Worm (Caenorhabditis elegans) whole organism, L4 larva: ENCODE results near the gene hpo-29.

ENCODE experiments used
- D1046.2 ChIP-seq: fragments of 200-800 bp; sonication (Bioruptor generic); IDR thresholded peaks from 2 replicates; pipeline ENCODE4 v1.3.6; 2022; ENCODE audit warnings: missing genetic modification characterization, missing compliant biosample characterization
- F37D6.2 ChIP-seq: sonication (generic microtip); optimal IDR thresholded peaks from 2 replicates; lab custom pipeline; 2016; ENCODE audit warnings: mild to moderate bottlenecking, missing genetic modification characterization, missing compliant biosample characterization
- F44E2.7 ChIP-seq: fragments of 200-800 bp; sonication (Bioruptor generic); IDR thresholded peaks from 2 replicates; pipeline ENCODE4 v2.1.2; 2022; ENCODE audit warnings: missing genetic modification characterization, missing compliant biosample characterization
- R02D3.7 ChIP-seq: fragments of 150-350 bp; sonication (generic microtip); optimal IDR thresholded peaks from 3 replicates; lab custom pipeline; 2014; ENCODE audit warnings: missing biosample characterization, missing genetic modification characterization
- T20F7.1 ChIP-seq: fragments of 200-800 bp; sonication (Bioruptor generic); optimal IDR thresholded peaks from 2 replicates; lab custom pipeline; 2018; ENCODE audit warnings: mild to moderate bottlenecking, missing genetic modification characterization, missing compliant biosample characterization
- T26A8.4 ChIP-seq: fragments of 200-800 bp; sonication (Bioruptor generic); IDR thresholded peaks from 2 replicates; pipeline ENCODE4 v1.3.6; 2022; ENCODE audit warnings: missing genetic modification characterization, missing compliant biosample characterization
- Y48G9A.11 ChIP-seq: fragments of 200-800 bp; sonication (Bioruptor generic); IDR thresholded peaks from 2 replicates; pipeline ENCODE4 v1.3.6; 2022; ENCODE audit warnings: missing genetic modification reagents, missing genetic modification characterization, missing compliant biosample characterization
- aha-1 ChIP-seq: fragments of 150-350 bp; peaks from one replicate; lab custom pipeline; 2014; ENCODE audit warnings: missing biosample characterization, missing genetic modification characterization
- arid-1 ChIP-seq: fragments of 200-800 bp; sonication (Bioruptor generic); conservative IDR thresholded peaks from 2 replicates; pipeline ENCODE4 v1.3.6; 2022; ENCODE audit warnings: missing genetic modification reagents, missing genetic modification characterization, missing compliant biosample characterization
- attf-4 ChIP-seq: sonication (generic microtip); optimal IDR thresholded peaks from 3 replicates; lab custom pipeline; 2017; ENCODE audit warnings: missing biosample characterization, missing genetic modification characterization
- ceh-20 ChIP-seq: fragments of 200-800 bp; sonication (Bioruptor generic); IDR thresholded peaks from 2 replicates; pipeline ENCODE4 v1.3.6; 2022; ENCODE audit warnings: missing genetic modification reagents, missing genetic modification characterization, missing compliant biosample characterization
- ceh-28 ChIP-seq: fragments of 150-350 bp; optimal IDR thresholded peaks from 2 replicates; lab custom pipeline; 2014; ENCODE audit warnings: missing biosample characterization, missing genetic modification reagents, missing genetic modification characterization
- ceh-32 ChIP-seq: sonication (generic microtip); optimal IDR thresholded peaks from 2 replicates; lab custom pipeline; 2016; ENCODE audit warnings: mild to moderate bottlenecking, missing genetic modification characterization, missing compliant biosample characterization; ENCODE audit not compliant: poor library complexity
- ceh-44 ChIP-seq: fragments of 200-800 bp; sonication (Bioruptor generic); IDR thresholded peaks from 2 replicates; pipeline ENCODE4 v1.3.6; 2022; ENCODE audit warnings: missing genetic modification reagents, missing genetic modification characterization, missing compliant biosample characterization
- ctbp-1 ChIP-seq: fragments of 200-800 bp; sonication (Bioruptor generic); IDR thresholded peaks from 2 replicates; pipeline ENCODE4 v1.3.6; 2022; ENCODE audit warnings: missing genetic modification reagents, missing genetic modification characterization, missing compliant biosample characterization
- daf-12 ChIP-seq: fragments of 150-350 bp; optimal IDR thresholded peaks from 2 replicates; lab custom pipeline; 2014; ENCODE audit warnings: missing biosample characterization, missing genetic modification reagents, missing genetic modification characterization
- daf-16 ChIP-seq, 3 experiments: sonication (generic microtip); optimal IDR thresholded peaks; 2 replicates each; lab custom pipeline; 2016 to 2017; ENCODE audit warnings: missing genetic modification characterization in 3 of 3, missing genetic modification reagents in 3 of 3, mild to moderate bottlenecking in 2 of 3, missing compliant biosample characterization in 2 of 3, missing biosample characterization in 1 of 3, moderate library complexity in 1 of 3
- dmd-8 ChIP-seq: fragments of 200-800 bp; sonication (Bioruptor generic); IDR thresholded peaks from 2 replicates; pipeline ENCODE4 v1.3.6; 2022; ENCODE audit warnings: missing genetic modification characterization, missing compliant biosample characterization
- dpl-1 ChIP-seq: fragments of 150-350 bp; optimal IDR thresholded peaks from 2 replicates; lab custom pipeline; 2014; ENCODE audit warnings: missing biosample characterization, missing genetic modification reagents, missing genetic modification characterization
- duxl-1 ChIP-seq: sonication (generic microtip); optimal IDR thresholded peaks from 2 replicates; lab custom pipeline; 2016; ENCODE audit warnings: mild to moderate bottlenecking, missing genetic modification characterization, moderate library complexity, missing compliant biosample characterization; ENCODE audit not compliant: poor library complexity
- dve-1 ChIP-seq: sonication (generic microtip); optimal IDR thresholded peaks from 2 replicates; lab custom pipeline; 2017; ENCODE audit warnings: antibody characterized with exemption, mild to moderate bottlenecking, missing genetic modification characterization, missing compliant biosample characterization; ENCODE audit not compliant: insufficient read depth
- egl-43 ChIP-seq: fragments of 200-800 bp; sonication (Bioruptor generic); IDR thresholded peaks from 2 replicates; pipeline ENCODE4 v1.3.6; 2022; ENCODE audit warnings: missing genetic modification reagents, missing genetic modification characterization, missing compliant biosample characterization
- gei-8 ChIP-seq: fragments of 200-800 bp; sonication (Bioruptor generic); optimal IDR thresholded peaks from 2 replicates; lab custom pipeline; 2018; ENCODE audit warnings: mild to moderate bottlenecking, missing genetic modification characterization, missing compliant biosample characterization
- hif-1 ChIP-seq, 2 experiments: sonication (generic microtip); optimal IDR thresholded peaks; 2 replicates each; lab custom pipeline; 2016 to 2017; ENCODE audit warnings: missing compliant biosample characterization in 2 of 2, missing genetic modification characterization in 2 of 2, missing genetic modification reagents in 2 of 2, missing genotype in 2 of 2, mild to moderate bottlenecking in 1 of 2
- hlh-11 ChIP-seq: fragments of 200-800 bp; sonication (Bioruptor generic); optimal IDR thresholded peaks from 2 replicates; lab custom pipeline; 2018; ENCODE audit warnings: mild to moderate bottlenecking, missing genetic modification characterization, missing compliant biosample characterization
- hlh-30 ChIP-seq: sonication (generic microtip); optimal IDR thresholded peaks from 2 replicates; lab custom pipeline; 2017; ENCODE audit warnings: antibody characterized with exemption, mild to moderate bottlenecking, missing genetic modification characterization, missing compliant biosample characterization; ENCODE audit not compliant: insufficient read depth
- hmg-1.1 ChIP-seq: fragments of 200-800 bp; sonication (Bioruptor generic); IDR thresholded peaks from 2 replicates; pipeline ENCODE4 v1.3.6; 2022; ENCODE audit warnings: missing genetic modification reagents, missing genetic modification characterization, missing compliant biosample characterization
- lin-29 ChIP-seq: fragments of 200-800 bp; sonication (Bioruptor generic); IDR thresholded peaks from 2 replicates; pipeline ENCODE4 v1.3.6; 2022; ENCODE audit warnings: missing genetic modification reagents, missing genetic modification characterization, missing compliant biosample characterization
- lsy-2 ChIP-seq, 2 experiments: fragments of 150-350 bp in 1 of 2; sonication (generic microtip) in 1 of 2; optimal IDR thresholded peaks; 2 replicates each; lab custom pipeline; 2014 to 2017; ENCODE audit warnings: missing biosample characterization in 2 of 2, missing genetic modification characterization in 2 of 2
- madf-5 ChIP-seq, 2 experiments: fragments of 200-800 bp; sonication (Bioruptor generic); IDR thresholded peaks; 2 replicates each; pipeline ENCODE4 v1.3.6; 2022; ENCODE audit warnings: missing compliant biosample characterization in 2 of 2, missing genetic modification characterization in 2 of 2
- mxl-3 ChIP-seq: fragments of 200-800 bp; sonication (Bioruptor generic); optimal IDR thresholded peaks from 2 replicates; lab custom pipeline; 2018; ENCODE audit warnings: mild to moderate bottlenecking, missing genetic modification characterization, missing compliant biosample characterization
- nhr-237 ChIP-seq: sonication (generic microtip); optimal IDR thresholded peaks from 2 replicates; lab custom pipeline; 2017; ENCODE audit warnings: missing biosample characterization, missing genetic modification characterization
- nhr-6 ChIP-seq: fragments of 150-350 bp; optimal IDR thresholded peaks from 2 replicates; lab custom pipeline; 2014; ENCODE audit warnings: missing biosample characterization, missing genetic modification characterization
- nhr-77 ChIP-seq: fragments of 150-350 bp; optimal IDR thresholded peaks from 2 replicates; lab custom pipeline; 2014; ENCODE audit warnings: missing biosample characterization, missing genetic modification characterization
- php-3 ChIP-seq: fragments of 200-800 bp; sonication (Bioruptor generic); IDR thresholded peaks from 2 replicates; pipeline ENCODE4 v1.3.6; 2022; ENCODE audit warnings: missing genetic modification reagents, missing genetic modification characterization, missing compliant biosample characterization
- saeg-2 ChIP-seq: fragments of 200-800 bp; sonication (Bioruptor generic); IDR thresholded peaks from 2 replicates; pipeline ENCODE4 v1.3.6; 2022; ENCODE audit warnings: missing genetic modification reagents, missing genetic modification characterization, missing compliant biosample characterization
- set-16 ChIP-seq: fragments of 200-800 bp; sonication (Bioruptor generic); IDR thresholded peaks from 2 replicates; pipeline ENCODE4 v1.3.6; 2022; ENCODE audit warnings: missing genetic modification reagents, missing genetic modification characterization, missing compliant biosample characterization
- spr-3 ChIP-seq: fragments of 200-800 bp; sonication (Bioruptor generic); optimal IDR thresholded peaks from 2 replicates; lab custom pipeline; 2018; ENCODE audit warnings: mild to moderate bottlenecking, missing genetic modification characterization, missing compliant biosample characterization
- tag-97 ChIP-seq: fragments of 200-800 bp; sonication (Bioruptor generic); IDR thresholded peaks from 2 replicates; pipeline ENCODE4 v1.3.6; 2022; ENCODE audit warnings: missing genetic modification characterization, missing compliant biosample characterization
- unc-39 ChIP-seq: sonication (generic microtip); optimal IDR thresholded peaks from 2 replicates; lab custom pipeline; 2017; ENCODE audit warnings: missing biosample characterization, missing genetic modification characterization
- unc-62 ChIP-seq, 3 experiments: fragments of 150-350 bp in 1 of 3; sonication (generic microtip); optimal IDR thresholded peaks in 2 of 3; peaks in 1 of 3; 1 replicate in 1 of 3; 2 replicates in 2 of 3; lab custom pipeline; 2014 to 2017; ENCODE audit warnings: missing biosample characterization in 3 of 3, missing genetic modification characterization in 3 of 3, missing genetic modification reagents in 3 of 3, missing genotype in 1 of 3

Gene hpo-29

DNA sequence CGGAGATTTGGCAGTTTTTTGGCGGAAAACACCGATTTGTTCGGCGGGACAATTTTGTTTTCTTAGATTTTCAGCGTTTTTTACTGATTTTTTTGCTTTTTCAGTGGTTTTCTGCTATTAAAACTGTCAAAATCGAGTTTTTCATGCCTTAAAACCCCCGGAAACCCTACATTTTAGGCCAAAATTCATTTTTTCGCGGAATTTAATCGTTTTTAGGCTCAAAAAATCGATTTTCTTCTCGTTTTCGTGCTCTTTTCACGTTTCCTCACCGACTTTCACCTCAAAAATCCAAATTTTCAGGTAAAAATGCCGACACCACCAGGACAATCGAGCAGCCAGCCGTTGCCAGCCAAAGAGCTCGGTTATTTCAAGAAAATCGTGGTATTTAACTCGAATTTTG, at the start of gene hpo-29:
TSS of gene hpo-29 (plus strand) at position 301 of the 400 bp plus-strand sequence.
- no peak for TF ChIP-seq nhr-237 (tag; lab: Kevin White, UChicago)
- no peak for TF ChIP-seq php-3
- no peak for TF ChIP-seq mxl-3 (GFP tag; lab: Kevin White, UChicago)
- no peak for TF ChIP-seq unc-62 (GFP tag; optimal IDR thresholded peaks at IDR 0.05 in 1 of 2; lab: Kevin White, UChicago)
- no peak for TF ChIP-seq unc-62 (tag; optimal IDR thresholded peaks at IDR 0.05; lab: Kevin White, UChicago)
- TF ChIP-seq ceh-20 = no peak
- TF ChIP-seq dmd-8 (GFP tag; lab: Robert Waterston, UW) = no peak
- no peak for TF ChIP-seq gei-8 (GFP tag; lab: Kevin White, UChicago)
- no peak for TF ChIP-seq Y48G9A.11
- TF ChIP-seq, all 104 proteins: peak for 0

DNA sequence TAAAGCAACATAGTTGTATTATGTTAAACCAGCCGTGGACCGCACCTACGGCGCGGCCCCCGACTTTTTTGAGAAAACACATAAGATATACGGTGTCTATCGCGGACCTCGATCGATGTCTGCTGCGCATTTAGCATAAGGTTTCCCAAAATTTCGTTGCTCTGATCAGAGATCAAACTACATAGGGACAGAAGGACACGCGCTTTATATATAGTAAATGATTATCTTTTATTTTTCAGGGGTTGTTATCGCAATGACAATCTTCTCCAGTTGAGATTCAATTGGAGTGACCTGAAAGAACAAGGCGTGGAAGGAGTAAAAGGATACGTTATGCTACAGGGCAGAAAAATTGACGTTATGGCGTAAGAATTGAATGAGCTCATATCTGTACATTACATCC, 49.7 kb upstream of the hpo-29 start:
- TF ChIP-seq aha-1 (tag; lab: Kevin White, UChicago) = peak; percentile 26

DNA sequence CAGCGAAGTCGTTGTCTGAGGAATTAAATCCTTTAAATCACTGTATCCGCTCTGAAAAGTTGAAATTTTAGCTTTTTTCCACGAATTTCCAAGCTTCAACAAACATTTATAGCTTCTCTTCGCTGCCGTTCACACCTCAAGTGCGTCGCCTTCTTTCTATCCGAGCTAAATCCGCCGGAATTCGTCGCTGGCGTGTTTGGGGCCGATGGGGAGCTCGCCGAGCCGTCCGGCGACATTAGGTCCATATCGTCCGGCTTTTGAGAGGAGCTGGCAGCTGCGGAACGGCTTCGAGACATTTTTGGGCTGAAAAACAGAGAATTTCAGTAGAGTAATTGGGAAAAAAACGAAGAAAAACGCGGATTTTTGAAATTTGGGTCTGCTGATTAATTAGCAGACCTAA, 47.8 kb upstream of the hpo-29 start, which contains the start of gene mxl-2:
TSS of gene mxl-2 (minus strand) at position 303 of the 400 bp plus-strand sequence.
- TF ChIP-seq set-16 (GFP tag; lab: Robert Waterston, UW) (peak; percentile 75), lsy-2 (tag; optimal IDR thresholded peaks at IDR 0.05; lab: Kevin White, UChicago) (no peak)
- TF ChIP-seq, all 104 proteins: peak for 1

DNA sequence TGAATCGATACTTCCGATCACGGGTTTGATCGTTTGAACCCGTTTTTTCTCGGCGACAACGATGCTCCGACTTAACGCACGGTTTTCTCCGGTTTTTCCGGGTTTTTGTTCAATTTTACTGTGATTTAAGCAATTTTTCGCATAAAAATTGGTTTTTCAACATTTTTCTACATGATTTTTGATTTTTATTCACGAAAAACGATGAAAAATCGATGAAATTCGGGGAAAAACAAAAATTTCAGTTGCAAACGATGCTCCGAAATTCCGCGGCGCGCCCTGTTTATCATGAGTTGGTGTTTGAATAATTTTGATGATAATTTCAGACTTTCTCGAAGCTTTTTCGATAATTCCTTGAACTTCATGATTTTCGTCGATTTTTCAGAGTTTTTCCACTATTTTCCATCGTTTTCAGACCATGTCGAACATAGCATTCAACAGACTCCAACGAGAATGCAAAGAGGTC, 47.2 kb upstream of the hpo-29 start, which contains the start of gene ubc-20:
TSS of gene ubc-20 (plus strand) at position 413 of the 463 bp plus-strand sequence.
- no peak for TF ChIP-seq daf-12 (tag; lab: Kevin White, UChicago)
- no peak for TF ChIP-seq attf-4 (tag; lab: Kevin White, UChicago)
- peak; percentile 98 for TF ChIP-seq T20F7.1 (GFP tag; lab: Kevin White, UChicago)
- peak; percentile 95 for TF ChIP-seq Y48G9A.11
- no peak for TF ChIP-seq F44E2.7 (GFP tag; lab: Robert Waterston, UW)
- TF ChIP-seq dve-1 (tag; lab: Kevin White, UChicago) = no peak
- no peak for TF ChIP-seq D1046.2
- TF ChIP-seq unc-39 (tag; lab: Kevin White, UChicago) = no peak
- no peak for TF ChIP-seq F37D6.2 (tag; lab: Kevin White, UChicago)
- TF ChIP-seq ctbp-1 = no peak
- TF ChIP-seq nhr-6 (tag; lab: Kevin White, UChicago) = no peak
- TF ChIP-seq nhr-237 (tag; lab: Kevin White, UChicago) = no peak
- no peak for TF ChIP-seq daf-16 (GFP tag; optimal IDR thresholded peaks at IDR 0.05; lab: Kevin White, UChicago)
- TF ChIP-seq daf-16 (tag; optimal IDR thresholded peaks at IDR 0.05; lab: Kevin White, UChicago) = peak; percentile 11
- no peak for TF ChIP-seq duxl-1 (tag; lab: Kevin White, UChicago)
- no peak for TF ChIP-seq ceh-20
- TF ChIP-seq tag-97 = no peak
- no peak for TF ChIP-seq lin-29
- peak in 1 of 2 experiments; percentile 26 for TF ChIP-seq lsy-2 (tag; optimal IDR thresholded peaks at IDR 0.05; lab: Kevin White, UChicago)
- TF ChIP-seq T26A8.4 (GFP tag; lab: Robert Waterston, UW) = no peak
- TF ChIP-seq hif-1 (tag; optimal IDR thresholded peaks at IDR 0.05; lab: Kevin White, UChicago) = no peak
- peak; percentile 25 for TF ChIP-seq nhr-77
- TF ChIP-seq hlh-11 (tag; lab: Kevin White, UChicago) = no peak
- no peak for TF ChIP-seq spr-3 (GFP tag; lab: Kevin White, UChicago)
- no peak for TF ChIP-seq ceh-32
- no peak for TF ChIP-seq arid-1 (GFP tag; lab: Robert Waterston, UW)
- no peak for TF ChIP-seq hmg-1.1 (GFP tag; lab: Robert Waterston, UW)
- no peak for TF ChIP-seq ceh-28 (tag; lab: Kevin White, UChicago)
- no peak for TF ChIP-seq madf-5 (GFP tag; IDR thresholded peaks at IDR 0.05; lab: Robert Waterston, UW)
- no peak for TF ChIP-seq saeg-2 (GFP tag; lab: Robert Waterston, UW)
- peak; percentile 15 for TF ChIP-seq dpl-1
- no peak for TF ChIP-seq egl-43 (GFP tag; lab: Robert Waterston, UW)
- no peak for TF ChIP-seq ceh-44 (GFP tag; lab: Robert Waterston, UW)
- no peak for TF ChIP-seq gei-8 (GFP tag; lab: Kevin White, UChicago)
- no peak for TF ChIP-seq R02D3.7 (tag; lab: Kevin White, UChicago)
- peak; percentile 62 for TF ChIP-seq hlh-30
- TF ChIP-seq, all 104 proteins: peak for 7
